Worm (Caenorhabditis elegans): Measurements from ENCODE around the gene clec-174.
"Not testable (repeated sequence)": the region's sequence is repeated elsewhere in the genome, so short reads cannot be mapped to it uniquely, and the experiment has no call there.

Gene clec-174

DNA sequence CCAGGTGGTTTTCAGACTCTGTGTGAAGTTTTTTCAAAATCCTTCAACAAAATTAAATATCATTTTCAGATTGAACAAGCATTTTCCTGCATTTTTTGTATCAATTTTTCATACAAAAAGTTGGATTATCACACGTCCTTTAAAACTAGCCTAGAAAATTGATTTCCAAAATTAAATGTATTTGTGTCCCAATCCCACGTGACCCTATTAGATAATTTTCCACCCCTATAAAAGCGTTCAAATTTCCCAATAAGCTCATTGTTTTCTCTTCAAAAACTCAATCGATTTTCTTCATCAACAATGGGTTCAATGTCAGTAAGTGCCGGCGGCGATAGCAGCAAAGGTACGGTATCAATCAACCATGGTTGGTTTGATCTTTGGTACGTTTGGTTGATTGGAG lies 27.0 kb downstream of the clec-174 start, which contains the start of gene F56D6.19:
F56D6.19 (plus strand) TSS at position 301 of the 400 bp plus-strand sequence.
- TF ChIP-seq eyg-1 (tag; optimal IDR thresholded peaks at IDR 0.05) (no peak), elt-2 (tag; optimal IDR thresholded peaks at IDR 0.05) (no peak), ceh-30 (tag; optimal IDR thresholded peaks at IDR 0.05) (no peak), ztf-16 (tag; optimal IDR thresholded peaks at IDR 0.05) (no peak), ceh-9 (tag; optimal IDR thresholded peaks at IDR 0.05) (no peak), ceh-14 (tag; optimal IDR thresholded peaks at IDR 0.05) (no peak), pha-4 (tag; optimal IDR thresholded peaks at IDR 0.05) (no peak), pqm-1 (tag; optimal IDR thresholded peaks at IDR 0.05) (no peak), ceh-34 (tag; optimal IDR thresholded peaks at IDR 0.05) (no peak), C38D4.7 (GFP tag; optimal IDR thresholded peaks at IDR 0.05) (no peak), dmd-4 (tag; optimal IDR thresholded peaks at IDR 0.05; ENCODE audit: borderline replicate concordance) (no peak), dve-1 (tag; optimal IDR thresholded peaks at IDR 0.05) (no peak), Y22D7AL.16 (tag; optimal IDR thresholded peaks at IDR 0.05) (no peak), fax-1 (tag; optimal IDR thresholded peaks at IDR 0.05) (no peak), C08G9.2 (tag; optimal IDR thresholded peaks at IDR 0.05) (no peak), T23F11.4 (GFP tag; optimal IDR thresholded peaks at IDR 0.05) (no peak), ets-4 (tag; optimal IDR thresholded peaks at IDR 0.05) (no peak), ceh-48 (tag; optimal IDR thresholded peaks at IDR 0.05) (no peak)

ce11 chrIV:3912598-3912997 lies 28.9 kb downstream of the clec-174 start, which contains the start of gene F56D6.20:
Gene F56D6.20, plus strand, starts transcription at chrIV:3912898.
- no peak for TF ChIP-seq nhr-11 (tag; optimal IDR thresholded peaks at IDR 0.05)

DNA sequence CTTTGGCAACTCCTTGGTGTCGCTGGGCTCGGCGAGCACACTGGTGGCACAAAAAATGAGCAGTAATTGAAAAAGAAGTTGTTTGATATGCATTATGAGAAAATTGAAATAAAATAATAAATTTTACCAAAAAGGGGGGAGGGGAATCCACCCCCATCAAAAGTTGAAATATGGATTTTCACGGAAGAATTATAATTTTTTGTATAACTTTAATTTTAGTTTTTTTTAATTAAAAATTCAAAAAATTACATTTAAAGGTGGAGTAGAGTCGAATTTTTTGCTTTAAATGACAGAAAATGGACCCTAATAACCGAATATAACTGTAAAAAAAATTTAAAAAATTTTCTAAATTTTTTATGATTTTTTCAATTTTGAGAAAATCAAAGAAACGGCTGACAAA lies 29.7 kb downstream of the clec-174 start, which contains the start of gene F56D6.18:
F56D6.18 (minus strand) TSS at position 101 of the 400 bp plus-strand sequence.
- not testable (repeated sequence) for TF ChIP-seq ceh-34, C08G9.2, syd-9 (tag; optimal IDR thresholded peaks at IDR 0.05)

- TF ChIP-seq ztf-16 (tag; optimal IDR thresholded peaks at IDR 0.05): no peak
- TF ChIP-seq syd-9 (tag; optimal IDR thresholded peaks at IDR 0.05): no peak
- no peak for TF ChIP-seq mec-3 (tag; optimal IDR thresholded peaks at IDR 0.05; ENCODE audit: borderline replicate concordance)
- TF ChIP-seq hlh-8 (tag; optimal IDR thresholded peaks at IDR 0.05): no peak
- no peak for TF ChIP-seq ceh-24 (tag; optimal IDR thresholded peaks at IDR 0.05)
- TF ChIP-seq ceh-31 (tag; optimal IDR thresholded peaks at IDR 0.05): no peak
- TF ChIP-seq pros-1 (tag; optimal IDR thresholded peaks at IDR 0.05): no peak
These were observed 32.4 kb downstream of the clec-174 start, which contains the start of gene F56D6.13 for ce11 chrIV:3909114-3909513. Gene F56D6.13, plus strand, starts transcription at chrIV:3909414.

DNA sequence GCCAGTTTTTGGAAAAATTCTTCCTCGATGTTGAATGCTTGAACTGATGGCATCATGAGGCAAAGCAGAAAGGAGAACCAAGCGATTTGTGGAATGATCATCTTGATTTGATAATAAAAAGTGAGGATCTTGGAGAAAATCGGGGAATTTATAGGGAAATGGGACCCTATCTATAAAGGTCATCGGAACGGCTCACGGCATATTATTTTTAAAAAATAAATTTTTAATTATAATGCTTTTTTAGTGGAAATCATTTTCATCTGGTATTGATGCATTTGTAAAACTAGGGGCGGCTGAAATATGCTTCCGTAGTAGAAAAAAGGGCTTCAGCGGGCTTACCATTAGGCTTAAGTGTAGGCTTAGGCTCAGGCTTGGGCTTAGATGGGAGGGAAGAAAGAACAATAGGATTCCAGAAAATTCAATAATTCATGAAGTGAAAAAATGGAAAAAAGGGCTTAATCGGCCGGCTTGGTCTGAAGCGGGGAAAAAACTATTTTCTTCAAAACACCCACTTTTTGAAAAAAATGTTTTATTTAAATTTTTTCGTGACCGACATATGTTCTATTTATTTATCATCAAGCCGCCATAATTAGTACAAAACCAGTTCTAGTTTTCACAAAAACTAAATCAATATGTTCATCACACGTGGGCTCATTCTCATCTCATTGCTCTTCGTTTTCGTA lies 33.9 kb downstream of the clec-174 start, which contains the start of the genes F56D6.22 and F56D6.12:
F56D6.22 (minus strand) TSS at position 101 of the 683 bp plus-strand sequence.
F56D6.12 (plus strand) TSS at position 633 of the 683 bp plus-strand sequence.
- TF ChIP-seq elt-2 (tag; optimal IDR thresholded peaks at IDR 0.05) (no peak), pha-2 (tag; optimal IDR thresholded peaks at IDR 0.05) (no peak), ttx-3 (tag; optimal IDR thresholded peaks at IDR 0.05) (no peak), unc-42 (tag; optimal IDR thresholded peaks at IDR 0.05) (no peak), ceh-18 (tag; optimal IDR thresholded peaks at IDR 0.05) (no peak), ceh-48 (tag; optimal IDR thresholded peaks at IDR 0.05) (no peak), madf-2 (tag; optimal IDR thresholded peaks at IDR 0.05) (no peak), ceh-9 (tag; optimal IDR thresholded peaks at IDR 0.05) (no peak), pax-1 (tag; optimal IDR thresholded peaks at IDR 0.05) (no peak), ets-4 (tag; optimal IDR thresholded peaks at IDR 0.05) (no peak), ceh-19 (GFP tag; optimal IDR thresholded peaks at IDR 0.05) (no peak), unc-3 (GFP tag; conservative IDR thresholded peaks at IDR 0.05) (no peak), unc-3 (tag; optimal IDR thresholded peaks at IDR 0.05) (no peak)

Measured in whole organism, late embryonic.